Worm (Caenorhabditis elegans): ENCODE data around the gene B0495.9.

The B0495.9 gene

DNA sequence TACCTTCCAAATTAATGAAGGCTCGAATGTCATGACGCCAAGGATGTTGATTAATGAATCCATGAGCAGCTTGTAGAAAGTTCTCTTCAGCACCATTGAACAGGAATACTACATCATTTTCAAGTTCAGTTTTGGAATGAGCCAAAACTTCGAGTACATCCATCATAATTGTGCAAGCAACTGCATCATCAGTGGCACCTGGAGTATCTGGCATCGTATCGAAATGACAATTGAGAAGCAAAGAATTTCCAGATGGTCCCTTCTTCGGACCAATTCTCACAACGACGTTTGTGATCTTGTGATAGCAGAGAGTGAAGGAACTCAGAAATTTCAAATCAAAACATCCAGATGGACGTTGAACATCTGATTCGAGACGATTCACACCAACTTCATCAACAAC is 4.1 kb downstream of the B0495.9 start:
- TF ChIP-seq him-1 (tag; optimal IDR thresholded peaks at IDR 0.05) (no peak), W03F9.2 (tag; optimal IDR thresholded peaks at IDR 0.05) (no peak), dao-5 (tag; optimal IDR thresholded peaks at IDR 0.05) (no peak)

DNA sequence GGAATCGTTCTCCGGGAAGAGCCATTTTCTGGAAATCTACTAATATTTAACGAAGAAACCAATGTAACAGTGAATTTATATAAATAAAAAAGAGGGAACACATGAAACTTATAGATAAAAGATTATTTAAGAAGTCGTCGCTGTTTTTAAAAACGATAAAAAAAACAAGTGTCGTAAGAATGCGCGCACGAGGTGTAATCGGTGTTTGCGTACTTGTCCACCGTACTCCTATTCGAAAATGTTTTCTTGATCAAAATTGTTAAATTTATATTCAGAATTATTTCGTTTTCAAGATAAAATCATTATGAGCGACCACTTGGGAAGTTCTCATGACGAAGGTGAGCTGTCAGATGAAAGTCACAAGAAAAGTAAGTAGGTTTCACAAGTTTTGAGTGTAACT is 9.5 kb downstream of the B0495.9 start, which contains the start of the genes moa-2 and cdk-11.1:
Gene moa-2, minus strand, starts transcription at position 25 of the 400 bp plus-strand sequence.
Gene cdk-11.1, plus strand, starts transcription at position 227 of the 400 bp plus-strand sequence.
- no peak for TF ChIP-seq dao-5 (tag; optimal IDR thresholded peaks at IDR 0.05)
- no peak for TF ChIP-seq W03F9.2 (tag; optimal IDR thresholded peaks at IDR 0.05)
- TF ChIP-seq him-1 (tag; optimal IDR thresholded peaks at IDR 0.05) = no peak

DNA sequence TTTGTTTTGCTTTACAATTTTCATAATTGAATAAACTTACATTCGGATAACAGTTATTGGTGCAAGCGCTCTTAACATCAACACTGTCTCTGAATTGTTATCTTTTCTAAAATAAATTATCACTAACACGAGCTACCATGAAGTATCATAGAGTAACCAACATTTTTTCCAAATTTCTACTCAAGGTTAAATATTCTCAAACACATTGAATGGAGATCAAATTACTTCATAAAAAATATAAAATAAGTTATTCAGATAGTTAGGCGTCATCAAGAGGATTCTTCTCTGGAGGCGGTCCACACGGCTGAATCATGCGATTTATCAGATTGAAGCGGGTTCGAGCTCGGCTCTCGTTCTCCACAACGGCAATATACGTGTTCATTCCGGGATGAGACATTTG is 10.1 kb downstream of the B0495.9 start, which contains the start of gene B0495.5:
Gene B0495.5, minus strand, starts transcription at position 101 of the 400 bp plus-strand sequence.
- TF ChIP-seq W03F9.2 (tag; optimal IDR thresholded peaks at IDR 0.05) (no peak), him-1 (tag; optimal IDR thresholded peaks at IDR 0.05) (no peak), dao-5 (tag; optimal IDR thresholded peaks at IDR 0.05) (no peak)

DNA sequence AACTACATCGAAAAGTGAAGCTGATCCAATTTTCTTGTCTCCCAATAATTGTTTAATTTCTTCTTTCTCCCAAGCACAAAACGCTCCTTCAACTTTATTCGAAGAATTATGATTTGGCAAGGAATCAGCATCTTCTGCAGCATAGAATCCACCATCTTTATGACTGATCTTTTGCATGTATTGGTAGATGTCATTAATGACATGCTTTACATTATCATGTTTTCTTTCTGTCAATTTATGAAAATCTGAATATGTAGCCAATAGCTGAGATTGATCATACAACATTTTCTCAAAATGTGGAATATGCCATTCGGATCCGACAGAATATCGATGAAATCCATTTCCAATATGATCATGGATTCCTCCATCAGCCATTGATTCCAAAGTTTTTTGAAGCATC is 11.4 kb downstream of the B0495.9 start:
- no peak for TF ChIP-seq dao-5 (tag; optimal IDR thresholded peaks at IDR 0.05)
- no peak for TF ChIP-seq W03F9.2 (tag; optimal IDR thresholded peaks at IDR 0.05)
- TF ChIP-seq him-1 (tag; optimal IDR thresholded peaks at IDR 0.05) = no peak

DNA sequence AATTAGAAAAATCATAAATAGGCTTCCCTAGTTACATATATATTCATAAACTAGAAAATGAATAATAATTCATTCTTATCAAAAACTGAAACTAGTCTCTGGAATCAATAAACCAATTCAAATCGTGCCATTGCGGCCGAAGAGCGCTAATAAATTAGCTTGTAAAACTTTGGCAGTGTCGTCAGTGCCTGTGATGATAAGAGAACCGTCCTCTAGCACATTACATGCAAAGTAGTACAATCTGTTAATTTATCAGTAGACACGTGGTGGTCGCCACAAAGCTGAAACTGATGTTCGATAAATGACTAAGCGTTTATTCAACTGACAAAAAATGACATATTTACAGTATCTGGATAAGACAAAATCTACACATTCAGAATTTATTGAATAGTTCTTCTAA is 12.9 kb downstream of the B0495.9 start:
- TF ChIP-seq W03F9.2 (tag; optimal IDR thresholded peaks at IDR 0.05) (no peak), dao-5 (tag; optimal IDR thresholded peaks at IDR 0.05) (no peak), him-1 (tag; optimal IDR thresholded peaks at IDR 0.05) (no peak)

DNA sequence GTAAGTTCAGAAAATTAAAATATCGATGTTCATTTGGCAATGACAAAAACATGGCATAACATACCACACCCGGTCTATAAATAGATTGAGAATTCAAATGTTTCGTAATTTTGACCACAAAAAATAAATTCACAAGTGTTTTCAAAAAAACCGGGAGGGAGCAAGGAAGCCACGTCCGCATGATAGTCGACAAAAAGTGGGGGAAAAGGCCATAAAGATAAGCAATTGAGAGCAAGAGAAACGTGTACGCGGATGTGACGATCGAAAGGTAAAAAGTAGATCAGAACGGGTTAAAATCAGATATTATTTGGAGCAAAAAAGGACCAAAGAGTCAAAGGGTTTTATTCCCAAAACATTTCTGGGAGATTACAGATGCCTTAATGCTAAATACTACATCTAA is 13.8 kb downstream of the B0495.9 start:
- TF ChIP-seq dao-5 (tag; optimal IDR thresholded peaks at IDR 0.05) (no peak), W03F9.2 (tag; optimal IDR thresholded peaks at IDR 0.05) (no peak), him-1 (tag; optimal IDR thresholded peaks at IDR 0.05) (no peak)

DNA sequence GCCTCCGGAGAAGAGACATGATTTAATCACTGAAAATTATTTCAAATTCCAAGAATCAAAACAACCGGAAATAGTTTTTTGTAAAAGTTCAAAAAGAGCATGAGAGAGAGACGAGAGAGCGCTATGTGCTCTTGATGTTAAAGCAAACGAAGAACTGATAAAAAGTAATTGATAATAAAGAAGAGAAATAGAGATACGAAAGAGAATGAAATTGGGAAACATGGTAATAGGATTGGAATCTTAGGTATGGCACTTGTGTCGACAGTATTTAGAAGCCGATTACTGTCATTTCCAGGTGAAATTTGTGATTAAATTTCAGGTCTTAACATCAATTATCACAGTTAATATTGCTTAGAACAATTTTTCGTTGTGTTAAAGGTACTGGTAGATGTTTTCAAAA is 14.6 kb downstream of the B0495.9 start, which contains the start of gene nhx-2:
Gene nhx-2, minus strand, starts transcription at position 29 of the 400 bp plus-strand sequence.
- TF ChIP-seq him-1 (tag; optimal IDR thresholded peaks at IDR 0.05) = no peak
- no peak for TF ChIP-seq dao-5 (tag; optimal IDR thresholded peaks at IDR 0.05)
- TF ChIP-seq W03F9.2 (tag; optimal IDR thresholded peaks at IDR 0.05) = no peak

DNA sequence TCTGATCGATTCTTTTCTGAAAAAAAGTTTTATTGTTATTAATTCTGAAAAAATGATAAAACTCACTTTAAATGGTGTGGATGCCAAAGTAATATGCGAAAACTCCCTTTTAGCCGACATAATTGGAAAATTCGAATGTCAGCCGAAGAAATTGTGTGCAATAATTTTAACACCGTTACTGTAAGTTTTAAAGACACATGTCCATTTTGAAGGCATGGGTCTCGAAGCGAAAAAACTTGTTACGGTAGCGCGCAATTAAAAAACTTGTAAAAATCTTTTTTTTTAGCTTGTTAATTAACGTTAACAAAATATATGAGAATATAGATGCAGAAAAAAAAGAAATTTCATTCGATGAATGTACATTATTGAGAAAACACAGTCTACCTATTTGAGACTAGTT is 18.1 kb downstream of the B0495.9 start, which contains the start of gene pid-1:
Gene pid-1, minus strand, starts transcription at position 173 of the 400 bp plus-strand sequence.
- TF ChIP-seq him-1 (tag; optimal IDR thresholded peaks at IDR 0.05) = no peak
- TF ChIP-seq dao-5 (tag; optimal IDR thresholded peaks at IDR 0.05) = no peak
- TF ChIP-seq W03F9.2 (tag; optimal IDR thresholded peaks at IDR 0.05) = no peak

DNA sequence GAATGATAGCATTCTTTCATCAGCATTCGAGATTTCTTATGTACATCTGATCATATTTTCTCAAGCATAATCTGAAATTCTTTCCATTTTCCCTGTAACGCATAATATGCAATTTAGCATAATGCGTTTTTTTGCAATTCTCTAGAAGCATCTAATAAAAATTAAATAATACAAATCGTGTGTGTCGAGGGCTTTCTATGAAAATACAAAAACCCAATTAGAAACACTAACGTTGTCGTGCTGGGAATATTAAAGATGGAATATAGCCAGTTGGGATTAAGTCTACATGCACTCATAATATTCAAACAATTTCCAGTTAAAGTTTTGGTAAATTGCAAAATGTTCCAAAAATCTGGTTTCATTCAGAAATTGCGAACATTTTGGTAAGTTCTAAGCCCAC is 23.9 kb downstream of the B0495.9 start, which contains the start of gene F18A1.1:
Gene F18A1.1, plus strand, starts transcription at position 301 of the 400 bp plus-strand sequence.
- TF ChIP-seq him-1 (tag; optimal IDR thresholded peaks at IDR 0.05) = no peak

DNA sequence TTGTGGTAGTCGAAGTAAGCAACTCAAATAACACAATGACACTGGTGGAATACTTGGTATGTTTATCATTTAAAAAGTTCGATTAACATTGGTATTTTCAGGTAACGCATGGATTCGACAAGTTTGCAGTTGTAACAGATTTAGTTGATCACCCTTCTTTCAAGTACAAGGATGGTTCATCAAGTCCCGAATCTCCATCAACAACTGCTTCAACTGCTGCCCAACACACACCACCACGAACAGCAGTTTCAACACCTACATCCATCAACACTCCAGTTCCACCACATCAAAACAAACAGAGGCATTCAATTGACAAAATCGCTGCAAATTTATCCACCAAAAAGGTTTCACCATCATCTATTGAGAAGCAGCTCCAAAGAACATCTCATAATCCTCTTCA is 26.0 kb downstream of the B0495.9 start:
- no peak for TF ChIP-seq dao-5 (tag; optimal IDR thresholded peaks at IDR 0.05)
- TF ChIP-seq W03F9.2 (tag; optimal IDR thresholded peaks at IDR 0.05) = no peak
- no peak for TF ChIP-seq him-1 (tag; optimal IDR thresholded peaks at IDR 0.05)

DNA sequence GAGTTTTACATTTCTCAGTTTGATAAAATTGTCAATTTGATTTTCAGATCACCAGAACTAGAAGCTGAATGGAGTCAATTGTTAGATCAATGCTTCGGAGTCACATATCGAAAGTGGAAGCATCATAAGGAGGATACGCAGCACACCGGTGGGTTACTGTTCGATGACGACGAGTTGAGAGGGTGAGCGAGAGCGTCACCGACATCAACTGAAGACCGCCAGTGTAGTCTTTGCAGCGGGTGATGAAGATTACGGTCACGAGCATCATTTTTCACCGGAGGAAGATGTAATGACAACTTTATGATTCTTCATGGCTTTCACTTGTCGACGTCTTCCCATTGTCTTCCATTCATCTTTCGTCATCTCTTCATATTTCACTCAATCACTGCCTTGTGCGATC is 26.6 kb downstream of the B0495.9 start, which contains the start of gene lin-26:
Gene lin-26, plus strand, starts transcription at position 301 of the 400 bp plus-strand sequence.
- TF ChIP-seq dao-5 (tag; optimal IDR thresholded peaks at IDR 0.05) (no peak), him-1 (tag; optimal IDR thresholded peaks at IDR 0.05) (no peak), W03F9.2 (tag; optimal IDR thresholded peaks at IDR 0.05) (no peak)

DNA sequence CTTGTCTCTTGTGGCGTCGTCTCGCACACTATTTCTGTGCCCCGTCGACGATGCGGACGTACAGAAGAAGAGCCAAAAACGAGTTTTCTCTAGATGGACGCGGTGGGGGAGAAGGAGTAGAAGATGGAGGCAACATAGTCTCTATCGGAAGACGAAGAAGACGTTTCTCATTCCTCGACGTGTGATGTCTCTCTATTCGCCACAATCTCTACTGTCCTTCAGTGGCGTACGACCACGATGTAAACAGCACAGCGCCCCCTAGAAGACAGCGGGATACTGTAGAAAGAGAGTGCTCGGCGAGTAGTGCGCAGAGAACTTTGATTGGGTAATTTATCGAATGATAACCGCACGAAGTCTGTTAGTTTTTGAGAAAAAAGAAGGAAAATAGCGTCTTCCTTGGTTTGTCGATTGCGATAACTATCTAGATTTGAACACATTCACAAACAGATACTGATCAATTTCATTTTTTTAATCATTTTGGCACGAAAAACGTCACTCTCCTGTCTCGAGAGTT is 29.0 kb downstream of the B0495.9 start:
- TF ChIP-seq W03F9.2 (tag; optimal IDR thresholded peaks at IDR 0.05) = no peak
- TF ChIP-seq dao-5 (tag; optimal IDR thresholded peaks at IDR 0.05) = no peak
- TF ChIP-seq him-1 (tag; optimal IDR thresholded peaks at IDR 0.05) = no peak

DNA sequence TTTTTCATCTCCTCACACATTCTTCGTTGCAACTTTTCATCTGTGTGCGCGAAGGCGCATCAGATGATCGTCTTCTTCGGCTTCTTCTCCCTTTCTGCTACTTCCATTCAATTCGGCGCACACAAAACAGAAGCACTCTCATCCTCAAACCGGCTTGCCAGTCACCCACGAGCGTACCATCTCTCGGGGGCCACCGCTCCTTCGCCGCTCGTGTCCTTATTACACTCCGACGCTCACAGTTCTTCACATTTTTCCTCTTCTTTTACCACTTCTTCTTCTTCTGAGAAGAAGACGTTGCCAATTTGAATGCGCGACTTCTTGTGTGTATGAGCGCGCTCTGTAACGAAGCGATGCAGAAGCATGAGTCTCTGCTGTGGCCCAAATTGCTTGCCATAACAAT is 30.0 kb downstream of the B0495.9 start:
- TF ChIP-seq him-1 (tag; optimal IDR thresholded peaks at IDR 0.05) = no peak
- no peak for TF ChIP-seq W03F9.2 (tag; optimal IDR thresholded peaks at IDR 0.05)
- no peak for TF ChIP-seq dao-5 (tag; optimal IDR thresholded peaks at IDR 0.05)

DNA sequence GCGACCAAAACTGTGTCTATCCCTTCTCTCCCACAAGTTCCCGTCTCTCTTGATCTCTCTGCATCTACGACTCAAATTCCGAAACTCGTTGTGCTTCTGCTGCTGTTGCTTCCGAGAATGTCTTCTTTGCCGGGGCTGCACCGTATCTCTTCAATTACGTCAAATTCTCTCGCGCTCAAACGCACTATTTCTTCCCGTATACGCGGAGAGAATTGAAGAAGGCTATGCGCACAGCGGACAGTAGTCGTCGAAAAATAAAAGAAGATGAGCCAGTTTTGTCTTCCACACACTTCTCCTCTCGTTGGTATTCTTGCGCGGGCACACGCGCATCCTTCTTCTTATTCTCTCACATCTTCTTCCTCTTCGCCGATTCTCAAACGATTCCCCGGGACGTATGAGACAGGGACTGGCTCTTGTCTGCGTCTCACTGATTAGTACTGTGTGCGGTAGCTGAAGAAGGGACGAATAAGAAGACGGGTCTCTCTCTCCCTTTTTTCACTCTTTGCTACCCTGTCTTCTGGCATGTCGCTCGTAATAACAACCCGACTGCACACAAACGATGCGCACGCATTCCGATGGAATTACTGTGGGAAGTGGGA is 32.1 kb downstream of the B0495.9 start:
- no peak for TF ChIP-seq W03F9.2 (tag; optimal IDR thresholded peaks at IDR 0.05)
- no peak for TF ChIP-seq dao-5 (tag; optimal IDR thresholded peaks at IDR 0.05)
- no peak for TF ChIP-seq him-1 (tag; optimal IDR thresholded peaks at IDR 0.05)

DNA sequence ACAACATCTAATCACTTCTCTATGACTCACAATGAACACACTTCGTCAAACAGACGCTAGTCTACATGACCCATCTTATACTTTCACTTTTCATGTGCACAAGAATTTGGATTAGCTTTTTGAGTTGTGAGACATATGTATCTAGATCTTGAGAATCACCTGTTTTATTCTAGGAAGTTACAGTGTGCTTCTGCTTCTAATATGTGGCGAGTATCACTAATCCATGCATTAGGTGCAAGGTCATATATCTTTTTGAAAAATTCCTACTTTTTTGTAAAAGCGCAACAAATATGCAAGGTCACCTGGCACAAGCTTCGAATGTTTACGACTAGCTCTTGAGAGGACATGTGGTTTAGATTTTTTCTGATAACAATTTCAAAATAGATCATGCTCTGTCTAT is 32.8 kb downstream of the B0495.9 start:
- no peak for TF ChIP-seq dao-5 (tag; optimal IDR thresholded peaks at IDR 0.05)
- TF ChIP-seq him-1 (tag; optimal IDR thresholded peaks at IDR 0.05) = no peak
- TF ChIP-seq W03F9.2 (tag; optimal IDR thresholded peaks at IDR 0.05) = no peak
